Worm (Caenorhabditis elegans): ENCODE results near the gene crn-4.

crn-4 gene

ce11 chrX:2208391-2208790 is 49.5 kb downstream of the crn-4 start:
- TF ChIP-seq nhr-25 (tag; optimal IDR thresholded peaks at IDR 0.05): peak; percentile 51
- no peak for TF ChIP-seq nhr-76 (tag; optimal IDR thresholded peaks at IDR 0.05)
- peak in 1 of 3 experiments; percentile 27 for TF ChIP-seq elt-3 (tag; optimal IDR thresholded peaks at IDR 0.05)
- TF ChIP-seq fos-1 (tag; optimal IDR thresholded peaks at IDR 0.05): no peak
- no peak for TF ChIP-seq lsy-12 (tag; optimal IDR thresholded peaks at IDR 0.05)
- TF ChIP-seq R02D3.7 (tag; optimal IDR thresholded peaks at IDR 0.05): no peak
- TF ChIP-seq aly-2 (tag; optimal IDR thresholded peaks at IDR 0.05): no peak
- TF ChIP-seq egl-5 (tag; optimal IDR thresholded peaks at IDR 0.05): no peak
- no peak for TF ChIP-seq eor-1 (tag; optimal IDR thresholded peaks at IDR 0.05)
- no peak for TF ChIP-seq ceh-28 (tag; optimal IDR thresholded peaks at IDR 0.05)
- TF ChIP-seq ama-1 (optimal IDR thresholded peaks at IDR 0.05): no peak
- TF ChIP-seq nhr-28 (tag; optimal IDR thresholded peaks at IDR 0.05): no peak
- TF ChIP-seq nhr-23 (tag; optimal IDR thresholded peaks at IDR 0.05): peak; percentile 74
- no peak for TF ChIP-seq nhr-237 (tag; optimal IDR thresholded peaks at IDR 0.05)
- no peak for TF ChIP-seq nhr-11 (tag; optimal IDR thresholded peaks at IDR 0.05)
- TF ChIP-seq ceh-16 (tag; optimal IDR thresholded peaks at IDR 0.05): no peak
